Fruit fly (Drosophila melanogaster) whole organism, prepupa: ENCODE results near the gene Rop.

Experiments
- CG10669 ChIP-seq: fragments of 200-800 bp; sonication (Bioruptor generic); optimal IDR thresholded peaks from 3 replicates; lab custom pipeline; 2018; ENCODE audit warnings: missing biosample characterization, mild to moderate bottlenecking, missing genetic modification characterization, moderate library complexity
- CG11762 ChIP-seq: fragments of 200-800 bp; sonication (Bioruptor generic); optimal IDR thresholded peaks from 3 replicates; lab custom pipeline; 2016; ENCODE audit warnings: missing biosample characterization, missing genetic modification characterization; ENCODE audit not compliant: insufficient read depth
- CG1621 ChIP-seq: fragments of 200-800 bp; sonication (Bioruptor generic); optimal IDR thresholded peaks from 3 replicates; lab custom pipeline; 2018; ENCODE audit warnings: missing biosample characterization, mild to moderate bottlenecking, missing genetic modification characterization
- CG16779 ChIP-seq: fragments of 200-800 bp; sonication (Bioruptor generic); optimal IDR thresholded peaks from 3 replicates; lab custom pipeline; 2017; ENCODE audit warnings: missing biosample characterization, mild to moderate bottlenecking, missing genetic modification characterization
- CG3032 ChIP-seq: fragments of 200-800 bp; optimal IDR thresholded peaks from 2 replicates; lab custom pipeline; 2019; ENCODE audit warnings: missing biosample characterization, mild to moderate bottlenecking, missing genetic modification characterization, moderate library complexity
- CG32006 ChIP-seq: fragments of 200-800 bp; sonication (Bioruptor generic); optimal IDR thresholded peaks from 3 replicates; lab custom pipeline; 2017; ENCODE audit warnings: missing biosample characterization, mild to moderate bottlenecking, missing genetic modification characterization
- CG34406 ChIP-seq: fragments of 200-800 bp; sonication (Bioruptor generic); optimal IDR thresholded peaks from 3 replicates; lab custom pipeline; 2016; ENCODE audit warnings: missing biosample characterization, missing genetic modification characterization
- CG3919 ChIP-seq: fragments of 200-800 bp; sonication (Bioruptor generic); optimal IDR thresholded peaks from 3 replicates; lab custom pipeline; 2016; ENCODE audit warnings: missing biosample characterization, missing genetic modification characterization
- CG6163 ChIP-seq: fragments of 200-800 bp; sonication (Bioruptor generic); IDR thresholded peaks from 3 replicates; pipeline ENCODE4 v1.3.6; 2022; ENCODE audit warnings: missing biosample characterization, missing genetic modification characterization
- CG6792 ChIP-seq: fragments of 200-800 bp; sonication (Bioruptor generic); optimal IDR thresholded peaks from 3 replicates; lab custom pipeline; 2016; ENCODE audit warnings: missing biosample characterization, missing genetic modification characterization
- CG6808 ChIP-seq: fragments of 200-800 bp; sonication (Bioruptor generic); optimal IDR thresholded peaks from 3 replicates; lab custom pipeline; 2017; ENCODE audit warnings: missing biosample characterization, missing genetic modification characterization, mild to moderate bottlenecking, moderate library complexity, missing genetic modification reagents
- CG6854 ChIP-seq: fragments of 200-800 bp; sonication (Bioruptor generic); optimal IDR thresholded peaks from 2 replicates; lab custom pipeline; 2017; ENCODE audit warnings: missing biosample characterization, mild to moderate bottlenecking, missing genetic modification characterization
- CG8319 ChIP-seq: fragments of 200-800 bp; sonication (Bioruptor generic); optimal IDR thresholded peaks from 3 replicates; lab custom pipeline; 2016; ENCODE audit warnings: missing biosample characterization, missing genetic modification characterization
- CG9139 ChIP-seq: fragments of 200-800 bp; sonication (Bioruptor generic); optimal IDR thresholded peaks from 3 replicates; lab custom pipeline; 2017; ENCODE audit warnings: missing biosample characterization, mild to moderate bottlenecking, missing genetic modification characterization
- Eip75B ChIP-seq: fragments of 200-800 bp; sonication (Bioruptor generic); optimal IDR thresholded peaks from 3 replicates; lab custom pipeline; 2016; ENCODE audit warnings: missing biosample characterization, missing genetic modification characterization
- Eip78C ChIP-seq: fragments of 200-800 bp; sonication (Bioruptor generic); peaks from one replicate; lab custom pipeline; 2016; ENCODE audit warnings: missing biosample characterization, missing genetic modification characterization
- Eip93F ChIP-seq: fragments of 200-800 bp; sonication (Bioruptor generic); optimal IDR thresholded peaks from 2 replicates; lab custom pipeline; 2016; ENCODE audit warnings: missing biosample characterization, mild to moderate bottlenecking, missing genetic modification characterization
- Ets21C ChIP-seq: fragments of 200-800 bp; sonication (Bioruptor generic); optimal IDR thresholded peaks from 3 replicates; lab custom pipeline; 2016; ENCODE audit warnings: missing biosample characterization, missing genetic modification characterization
- Ets96B ChIP-seq: fragments of 200-800 bp; optimal IDR thresholded peaks from 2 replicates; lab custom pipeline; 2019; ENCODE audit warnings: missing biosample characterization, mild to moderate bottlenecking, missing genetic modification characterization, moderate library complexity
- Gug ChIP-seq: fragments of 200-800 bp; sonication (Bioruptor generic); IDR thresholded peaks from 2 replicates; pipeline ENCODE4 v1.3.6; 2022; ENCODE audit warnings: missing biosample characterization, missing genetic modification characterization
- Hr38 ChIP-seq: sonication (Bioruptor generic); optimal IDR thresholded peaks from 2 replicates; lab custom pipeline; 2016; ENCODE audit warnings: missing biosample characterization, missing genetic modification characterization
- Hr39 ChIP-seq: fragments of 200-800 bp; sonication (Bioruptor generic); optimal IDR thresholded peaks from 2 replicates; lab custom pipeline; 2016; ENCODE audit warnings: missing biosample characterization, missing genetic modification characterization
- Lpt ChIP-seq: fragments of 200-800 bp; sonication (Bioruptor generic); optimal IDR thresholded peaks from 3 replicates; lab custom pipeline; 2016; ENCODE audit warnings: missing biosample characterization, missing genetic modification characterization
- Met ChIP-seq: fragments of 200-800 bp; sonication (Bioruptor generic); optimal IDR thresholded peaks from 3 replicates; lab custom pipeline; 2016; ENCODE audit warnings: missing biosample characterization, missing genetic modification characterization
- Sox102F ChIP-seq: fragments of 200-800 bp; sonication (Bioruptor generic); optimal IDR thresholded peaks from 2 replicates; lab custom pipeline; 2016; ENCODE audit warnings: missing biosample characterization, mild to moderate bottlenecking, missing genetic modification characterization
- Sox14 ChIP-seq: fragments of 200-800 bp; sonication (Bioruptor generic); optimal IDR thresholded peaks from 3 replicates; lab custom pipeline; 2016; ENCODE audit warnings: missing biosample characterization, missing genetic modification characterization
- Sox15 ChIP-seq: fragments of 200-800 bp; sonication (Bioruptor generic); optimal IDR thresholded peaks from 3 replicates; lab custom pipeline; 2016; ENCODE audit warnings: missing biosample characterization, missing genetic modification characterization
- achi ChIP-seq: fragments of 200-800 bp; sonication (Bioruptor generic); optimal IDR thresholded peaks from 3 replicates; lab custom pipeline; 2016; ENCODE audit warnings: missing biosample characterization, missing genetic modification characterization
- acj6 ChIP-seq: fragments of 200-800 bp; sonication (Bioruptor generic); optimal IDR thresholded peaks from 3 replicates; lab custom pipeline; 2016; ENCODE audit warnings: missing biosample characterization, missing genetic modification characterization
- dac ChIP-seq: fragments of 200-800 bp; sonication (Bioruptor generic); optimal IDR thresholded peaks from 2 replicates; lab custom pipeline; 2017; ENCODE audit warnings: missing biosample characterization, mild to moderate bottlenecking, missing genetic modification characterization
- dsx ChIP-seq: fragments of 200-800 bp; optimal IDR thresholded peaks from 3 replicates; lab custom pipeline; 2019; ENCODE audit warnings: missing biosample characterization, mild to moderate bottlenecking, missing genetic modification characterization, moderate library complexity; ENCODE audit not compliant: poor library complexity, severe bottlenecking
- esn ChIP-seq: fragments of 200-800 bp; sonication (Bioruptor generic); optimal IDR thresholded peaks from 2 replicates; lab custom pipeline; 2016; ENCODE audit warnings: missing biosample characterization, mild to moderate bottlenecking, missing genetic modification characterization, moderate library complexity
- fkh ChIP-seq: fragments of 200-800 bp; sonication (Bioruptor generic); optimal IDR thresholded peaks from 3 replicates; lab custom pipeline; 2017; ENCODE audit warnings: missing biosample characterization, mild to moderate bottlenecking, missing genetic modification characterization, moderate library complexity
- lz ChIP-seq: fragments of 200-800 bp; sonication (Bioruptor generic); optimal IDR thresholded peaks from 3 replicates; lab custom pipeline; 2016; ENCODE audit warnings: missing biosample characterization, missing genetic modification characterization
- pdm3 ChIP-seq: fragments of 200-800 bp; sonication (Bioruptor generic); optimal IDR thresholded peaks from 3 replicates; lab custom pipeline; 2016; ENCODE audit warnings: missing biosample characterization, missing genetic modification characterization
- spab ChIP-seq: fragments of 200-800 bp; sonication (Bioruptor generic); optimal IDR thresholded peaks from 2 replicates; lab custom pipeline; 2017; ENCODE audit warnings: missing biosample characterization, mild to moderate bottlenecking, missing genetic modification characterization, missing genetic modification reagents
- ss ChIP-seq, 2 experiments: fragments of 200-800 bp; sonication (Bioruptor generic); optimal IDR thresholded peaks; 2 replicates in 1 of 2; 3 replicates in 1 of 2; lab custom pipeline; 2017 to 2018; ENCODE audit warnings: mild to moderate bottlenecking in 2 of 2, missing biosample characterization in 2 of 2, missing genetic modification characterization in 2 of 2, moderate library complexity in 1 of 2
- svp ChIP-seq: fragments of 200-800 bp; sonication (Bioruptor generic); peaks from one replicate; lab custom pipeline; 2016; ENCODE audit warnings: missing biosample characterization, missing genetic modification characterization

The Rop gene

DNA sequence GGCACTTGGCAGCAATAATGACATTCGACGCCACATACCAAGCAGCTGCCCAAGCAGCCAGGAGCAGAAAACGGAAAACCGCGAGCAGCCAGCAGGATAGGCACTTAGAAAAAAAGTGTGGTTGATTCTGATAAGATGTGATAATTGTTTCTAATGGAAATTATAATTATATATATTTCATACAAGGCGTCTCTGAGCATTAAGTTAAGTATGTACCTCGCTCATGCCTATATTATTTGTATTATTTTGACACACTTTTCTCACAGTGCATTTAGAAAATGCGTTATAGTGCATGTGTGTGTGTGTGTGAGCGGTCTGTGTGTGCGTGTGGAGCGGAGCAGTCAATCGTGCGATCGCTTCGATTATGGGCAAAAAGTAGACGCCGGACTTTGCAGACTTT is 19.6 kb upstream of the Rop start (continued):
- TF ChIP-seq CG6792 (GFP tag; lab: Kevin White, UChicago), result peak; percentile 48
- TF ChIP-seq CG6163 (GFP tag; lab: Robert Waterston, UW), result peak; percentile 77
- TF ChIP-seq CG34406, result peak; percentile 67
- TF ChIP-seq CG32006 (GFP tag; lab: Kevin White, UChicago), result peak; percentile 60
- TF ChIP-seq ss (GFP tag; optimal IDR thresholded peaks at IDR 0.05; lab: Kevin White, UChicago), result peak; percentile 62 to 68
- TF ChIP-seq achi (GFP tag; lab: Kevin White, UChicago), result peak; percentile 67
- TF ChIP-seq CG3919 (GFP tag; lab: Kevin White, UChicago), result peak; percentile 73
- TF ChIP-seq lz, result peak; percentile 57
- peak; percentile 75 for TF ChIP-seq CG3032 (tag; lab: Kevin White, UChicago)
- TF ChIP-seq CG16779, result peak; percentile 11
- TF ChIP-seq CG6854 (GFP tag; lab: Kevin White, UChicago), result peak; percentile 28
- TF ChIP-seq Sox14 (GFP tag; lab: Kevin White, UChicago), result peak; percentile 51
- peak; percentile 67 for TF ChIP-seq CG10669
- peak; percentile 61 for TF ChIP-seq Eip75B (GFP tag; lab: Kevin White, UChicago)
- TF ChIP-seq CG8319 (GFP tag; lab: Kevin White, UChicago), result peak; percentile 19
- peak; percentile 78 for TF ChIP-seq Ets96B (tag; lab: Kevin White, UChicago)
- no peak for TF ChIP-seq fkh
- peak; percentile 72 for TF ChIP-seq spab (GFP tag; lab: Kevin White, UChicago)
- peak; percentile 46 for TF ChIP-seq pdm3 (GFP tag; lab: Kevin White, UChicago)
- TF ChIP-seq Eip78C, result peak; percentile 91
- TF ChIP-seq esn (GFP tag; lab: Kevin White, UChicago), result peak; percentile 66
- TF ChIP-seq Gug (GFP tag; lab: Robert Waterston, UW), result 0 out of 2 replicates have a peak, but pooled peaks have one; percentile 35
- TF ChIP-seq CG6808 (GFP tag; lab: Kevin White, UChicago), result peak; percentile 79
- peak; percentile 44 for TF ChIP-seq CG11762 (GFP tag; lab: Kevin White, UChicago)
- no peak for TF ChIP-seq Eip93F (GFP tag; lab: Kevin White, UChicago)
- peak; percentile 35 for TF ChIP-seq Sox15
- TF ChIP-seq Hr38 (GFP tag; lab: Kevin White, UChicago), result no peak
- TF ChIP-seq Sox102F (GFP tag; lab: Kevin White, UChicago), result peak; percentile 50
- peak; percentile 65 for TF ChIP-seq Met
- TF ChIP-seq Ets21C, result peak; percentile 1
- TF ChIP-seq svp (GFP tag; lab: Kevin White, UChicago), result peak; percentile 78
- TF ChIP-seq dac (GFP tag; lab: Kevin White, UChicago), result no peak
- peak; percentile 14 for TF ChIP-seq Lpt (GFP tag; lab: Kevin White, UChicago)
- peak; percentile 54 for TF ChIP-seq Hr39

DNA sequence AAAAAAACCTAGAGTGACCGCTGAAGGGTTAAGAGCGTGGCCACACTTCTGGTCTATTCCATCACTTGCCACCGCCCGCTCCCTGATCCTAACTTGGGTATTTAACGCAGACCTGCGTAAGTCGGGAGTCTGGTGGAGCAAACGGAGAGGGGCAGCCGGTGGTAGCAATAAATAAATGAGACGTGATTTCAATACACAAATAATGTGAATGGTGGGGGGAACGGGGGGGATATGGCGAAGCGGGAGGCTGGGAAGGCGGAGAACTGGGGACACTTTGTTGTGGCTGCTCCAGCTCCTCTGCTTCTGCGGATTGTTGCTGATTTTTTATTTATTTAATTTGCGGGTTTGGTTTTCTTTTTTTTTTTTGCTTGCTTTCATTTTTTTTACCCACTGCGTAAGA is 19.1 kb upstream of the Rop start:
- TF ChIP-seq ss (GFP tag; optimal IDR thresholded peaks at IDR 0.05; lab: Kevin White, UChicago) (no peak), dsx (peak; percentile 52)

DNA sequence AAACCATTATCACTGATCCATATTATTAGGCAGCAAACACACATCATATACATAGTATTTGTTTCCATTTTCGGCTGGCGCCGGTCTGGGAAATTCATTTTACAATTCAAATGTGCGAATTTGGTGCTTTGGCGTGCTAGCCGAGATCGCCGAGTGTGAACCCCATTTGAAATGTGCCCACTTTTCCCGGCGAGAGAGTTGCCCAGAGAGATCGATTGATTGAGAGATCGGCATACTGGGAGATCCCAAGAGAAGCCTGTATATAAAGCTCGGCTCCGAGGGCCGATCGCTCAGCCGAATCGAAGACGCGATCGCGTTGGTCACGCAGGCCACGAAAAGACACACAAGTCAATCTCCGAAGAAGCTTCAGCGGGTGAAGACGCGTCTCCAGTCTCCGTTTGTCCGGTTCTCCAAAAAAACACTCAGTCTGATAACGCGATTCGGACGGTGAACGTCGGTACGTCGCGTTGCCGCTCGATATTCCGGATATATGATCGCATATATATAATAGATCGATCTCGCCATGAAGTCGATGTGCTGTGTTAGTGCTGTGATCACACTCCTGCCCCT is 9.7 kb upstream of the Rop start, which contains the start of gene CG1299:
TSS of gene CG1299 (plus strand) at position 291 of the 570 bp plus-strand sequence.
- TF ChIP-seq acj6 (GFP tag; lab: Kevin White, UChicago), result no peak
- no peak for TF ChIP-seq CG11762 (GFP tag; lab: Kevin White, UChicago)
- peak; percentile 19 to 44 for TF ChIP-seq ss (GFP tag; optimal IDR thresholded peaks at IDR 0.05; lab: Kevin White, UChicago)
- peak; percentile 18 for TF ChIP-seq Eip75B (GFP tag; lab: Kevin White, UChicago)
- peak; percentile 57 for TF ChIP-seq CG1621
- TF ChIP-seq CG6163 (GFP tag; lab: Robert Waterston, UW), result peak; percentile 35; the same call in 1 of the 3 replicates
- TF ChIP-seq CG9139, result peak; percentile 2
- peak; percentile 71 for TF ChIP-seq Eip78C
- TF ChIP-seq, all 60 proteins: peak for 6
